Fruit fly (Drosophila melanogaster) whole organism, embryonic: ENCODE measurements around the gene Sws1.

Source experiments
- Antp ChIP-seq: fragments of 200-800 bp; sonication (Bioruptor generic); optimal IDR thresholded peaks from 3 replicates; lab custom pipeline; 2016; ENCODE audit warnings: missing biosample characterization, missing genetic modification characterization
- CG10462 ChIP-seq: fragments of 200-800 bp; sonication (Bioruptor generic); optimal IDR thresholded peaks from 2 replicates; lab custom pipeline; 2016; ENCODE audit warnings: missing biosample characterization, missing genetic modification characterization
- CG11085 ChIP-seq: fragments of 200-800 bp; sonication (Bioruptor generic); IDR thresholded peaks from 2 replicates; pipeline ENCODE4 v1.3.6; 2022; ENCODE audit warnings: missing biosample characterization, missing genetic modification characterization
- CG12104 ChIP-seq: fragments of 200-800 bp; sonication (Bioruptor generic); optimal IDR thresholded peaks from 3 replicates; lab custom pipeline; 2016; ENCODE audit warnings: missing biosample characterization, missing genetic modification characterization
- CG12391 ChIP-seq: fragments of 200-800 bp; sonication (Bioruptor generic); optimal IDR thresholded peaks from 3 replicates; lab custom pipeline; 2018; ENCODE audit warnings: missing biosample characterization, mild to moderate bottlenecking, missing genetic modification characterization, moderate library complexity
- CG12659 ChIP-seq: fragments of 200-800 bp; sonication (Bioruptor generic); optimal IDR thresholded peaks from 3 replicates; lab custom pipeline; 2017; ENCODE audit warnings: mild to moderate bottlenecking, missing biosample characterization, missing genetic modification reagents, missing genetic modification characterization
- CG16779 ChIP-seq: fragments of 200-800 bp; sonication (Bioruptor generic); IDR thresholded peaks from 2 replicates; pipeline ENCODE4 v1.3.6; 2022; ENCODE audit warnings: missing biosample characterization, missing genetic modification characterization
- CG18476 ChIP-seq: fragments of 200-800 bp; sonication (Bioruptor generic); optimal IDR thresholded peaks from 2 replicates; lab custom pipeline; 2016; ENCODE audit warnings: missing biosample characterization, mild to moderate bottlenecking, missing genetic modification characterization
- CG3281 ChIP-seq: fragments of 200-800 bp; sonication (Bioruptor generic); optimal IDR thresholded peaks from 3 replicates; lab custom pipeline; 2017; ENCODE audit warnings: missing biosample characterization, mild to moderate bottlenecking, missing genetic modification characterization
- CG4854 ChIP-seq: fragments of 200-800 bp; sonication (Bioruptor generic); optimal IDR thresholded peaks from 2 replicates; lab custom pipeline; 2016; ENCODE audit warnings: missing biosample characterization, missing genetic modification characterization, inconsistent platforms
- CG5245 ChIP-seq: fragments of 200-800 bp; sonication (Bioruptor generic); optimal IDR thresholded peaks from 3 replicates; lab custom pipeline; 2016; ENCODE audit warnings: missing biosample characterization, missing genetic modification characterization
- CG8290 ChIP-seq, 3 experiments: fragments of 200-800 bp; sonication (Bioruptor generic); optimal IDR thresholded peaks; 2 replicates each; lab custom pipeline; 2016 to 2019; ENCODE audit warnings: missing biosample characterization in 3 of 3, missing genetic modification characterization in 3 of 3, mild to moderate bottlenecking in 2 of 3, moderate library complexity in 1 of 3
- CG9437 ChIP-seq: fragments of 200-800 bp; sonication (Bioruptor generic); optimal IDR thresholded peaks from 2 replicates; lab custom pipeline; 2018; ENCODE audit warnings: missing biosample characterization, mild to moderate bottlenecking, missing genetic modification characterization
- CTCF ChIP-seq: fragments of 200-800 bp; sonication (Bioruptor generic); optimal IDR thresholded peaks from 2 replicates; lab custom pipeline; 2017; ENCODE audit warnings: missing biosample characterization, mild to moderate bottlenecking, missing genetic modification characterization, moderate library complexity
- CkIIα-i1 ChIP-seq: fragments of 200-800 bp; sonication (Bioruptor generic); IDR thresholded peaks from 2 replicates; pipeline ENCODE4 v1.3.6; 2022; ENCODE audit warnings: missing biosample characterization, missing genetic modification characterization
- Deaf1 ChIP-seq: fragments of 200-800 bp; optimal IDR thresholded peaks from 3 replicates; lab custom pipeline; 2019; ENCODE audit warnings: missing biosample characterization, mild to moderate bottlenecking, missing genetic modification characterization, moderate library complexity
- Dip2 ChIP-seq: fragments of 200-800 bp; sonication (Bioruptor generic); IDR thresholded peaks from 2 replicates; pipeline ENCODE4 v1.3.6; 2022; ENCODE audit warnings: missing biosample characterization, missing genetic modification characterization
- Dip3 ChIP-seq: fragments of 200-800 bp; sonication (Bioruptor generic); optimal IDR thresholded peaks from 3 replicates; lab custom pipeline; 2016; ENCODE audit warnings: missing biosample characterization, missing genetic modification characterization
- Fer3 ChIP-seq: fragments of 200-800 bp; sonication (Bioruptor generic); optimal IDR thresholded peaks from 2 replicates; lab custom pipeline; 2018; ENCODE audit warnings: missing biosample characterization, mild to moderate bottlenecking, missing genetic modification characterization, moderate library complexity
- Hand ChIP-seq: fragments of 200-800 bp; sonication (Bioruptor generic); optimal IDR thresholded peaks from 2 replicates; lab custom pipeline; 2017; ENCODE audit warnings: mild to moderate bottlenecking, missing biosample characterization, missing genetic modification reagents, missing genetic modification characterization
- HmgD ChIP-seq: fragments of 200-800 bp; sonication (Bioruptor generic); optimal IDR thresholded peaks from 3 replicates; lab custom pipeline; 2016; ENCODE audit warnings: missing biosample characterization, missing genetic modification characterization
- Hmx ChIP-seq: fragments of 200-800 bp; sonication (Bioruptor generic); optimal IDR thresholded peaks from 2 replicates; lab custom pipeline; 2016; ENCODE audit warnings: missing biosample characterization, missing genetic modification characterization
- Max ChIP-seq: fragments of 200-800 bp; sonication (Bioruptor generic); optimal IDR thresholded peaks from 2 replicates; lab custom pipeline; 2016; ENCODE audit warnings: missing biosample characterization, mild to moderate bottlenecking, missing genetic modification characterization
- Nf-YA ChIP-seq: fragments of 200-800 bp; sonication (Bioruptor generic); IDR thresholded peaks from 2 replicates; pipeline ENCODE4 v1.3.6; 2022; ENCODE audit warnings: missing biosample characterization, missing genetic modification characterization
- Nf-YC ChIP-seq: fragments of 200-800 bp; optimal IDR thresholded peaks from 3 replicates; lab custom pipeline; 2019; ENCODE audit warnings: missing biosample characterization, mild to moderate bottlenecking, missing genetic modification characterization, moderate library complexity
- Sin3A ChIP-seq: fragments of >200 bp; optimal IDR thresholded peaks from 2 replicates; lab custom pipeline; 2018
- amos ChIP-seq: fragments of 200-800 bp; sonication (Bioruptor generic); IDR thresholded peaks from 2 replicates; pipeline ENCODE4 v1.3.6; 2022; ENCODE audit warnings: missing biosample characterization, missing genetic modification characterization; ENCODE audit not compliant: partially characterized antibody
- az2 ChIP-seq: fragments of 200-800 bp; sonication (Bioruptor generic); optimal IDR thresholded peaks from 3 replicates; lab custom pipeline; 2016; ENCODE audit warnings: missing biosample characterization, missing genetic modification characterization
- chinmo ChIP-seq: fragments of 200-800 bp; sonication (Bioruptor generic); IDR thresholded peaks from 4 replicates; pipeline ENCODE4 v1.3.6; 2022; ENCODE audit warnings: missing biosample characterization, missing genetic modification characterization; ENCODE audit not compliant: partially characterized antibody
- crc ChIP-seq: fragments of 200-800 bp; sonication (Bioruptor generic); optimal IDR thresholded peaks from 2 replicates; lab custom pipeline; 2016; ENCODE audit warnings: missing biosample characterization, missing genetic modification characterization
- croc ChIP-seq: fragments of 200-800 bp; sonication (Bioruptor generic); conservative IDR thresholded peaks from 3 replicates; pipeline ENCODE4 v1.3.6; 2022; ENCODE audit warnings: missing biosample characterization, missing genetic modification characterization
- dm ChIP-seq: fragments of 200-800 bp; sonication (Bioruptor generic); optimal IDR thresholded peaks from 3 replicates; lab custom pipeline; 2016; ENCODE audit warnings: missing biosample characterization, missing genetic modification characterization
- dmrt99B ChIP-seq: fragments of 200-800 bp; sonication (Bioruptor generic); optimal IDR thresholded peaks from 2 replicates; lab custom pipeline; 2018; ENCODE audit warnings: missing biosample characterization, mild to moderate bottlenecking, missing genetic modification characterization, moderate library complexity
- gce ChIP-seq: fragments of 200-800 bp; sonication (Bioruptor generic); IDR thresholded peaks from 3 replicates; pipeline ENCODE4 v1.3.6; 2022; ENCODE audit warnings: missing biosample characterization, missing genetic modification characterization
- gem ChIP-seq: fragments of 200-800 bp; sonication (Bioruptor generic); optimal IDR thresholded peaks from 2 replicates; lab custom pipeline; 2019; ENCODE audit warnings: missing biosample characterization, mild to moderate bottlenecking, missing genetic modification characterization, moderate library complexity
- gfzf ChIP-seq: fragments of 200-800 bp; sonication (Bioruptor generic); optimal IDR thresholded peaks from 2 replicates; lab custom pipeline; 2016; ENCODE audit warnings: missing biosample characterization, mild to moderate bottlenecking, missing genetic modification characterization, moderate library complexity
- gt ChIP-seq: fragments of 200-800 bp; sonication (Bioruptor generic); IDR thresholded peaks from 2 replicates; pipeline ENCODE4 v1.3.6; 2022; ENCODE audit warnings: missing biosample characterization, missing genetic modification characterization
- ham ChIP-seq: fragments of 200-800 bp; sonication (Bioruptor generic); IDR thresholded peaks from 2 replicates; pipeline ENCODE4 v1.3.6; 2022; ENCODE audit warnings: missing biosample characterization, missing genetic modification characterization
- insv ChIP-seq, 2 experiments: fragments of 200-800 bp; sonication (Bioruptor generic); optimal IDR thresholded peaks; 3 replicates each; lab custom pipeline; 2016 to 2018; ENCODE audit warnings: missing biosample characterization in 2 of 2, missing genetic modification characterization in 2 of 2
- kay ChIP-seq: fragments of 200-800 bp; sonication (Bioruptor generic); optimal IDR thresholded peaks from 2 replicates; lab custom pipeline; 2016; ENCODE audit warnings: missing biosample characterization, missing genetic modification characterization
- lab ChIP-seq: fragments of 200-800 bp; sonication (Bioruptor generic); optimal IDR thresholded peaks from 3 replicates; lab custom pipeline; 2017; ENCODE audit warnings: missing biosample characterization, missing genetic modification characterization, mild to moderate bottlenecking, moderate library complexity, missing genetic modification reagents
- lola ChIP-seq, 3 experiments: fragments of >200 bp in 2 of 3; fragments of 200-800 bp in 1 of 3; sonication (Bioruptor generic) in 1 of 3; optimal IDR thresholded peaks; 2 replicates each; lab custom pipeline; 2017 to 2019; ENCODE audit warnings: missing biosample characterization in 3 of 3, missing genetic modification characterization in 3 of 3, mild to moderate bottlenecking in 1 of 3, moderate library complexity in 1 of 3
- pnt ChIP-seq: fragments of 200-800 bp; sonication (Bioruptor generic); optimal IDR thresholded peaks from 3 replicates; lab custom pipeline; 2016; ENCODE audit warnings: missing biosample characterization, missing genetic modification characterization
- psq ChIP-seq: fragments of 200-800 bp; sonication (Bioruptor generic); optimal IDR thresholded peaks from 2 replicates; lab custom pipeline; 2017; ENCODE audit warnings: missing biosample characterization, missing genetic modification characterization
- ranshi ChIP-seq: fragments of 200-800 bp; sonication (Bioruptor generic); IDR thresholded peaks from 2 replicates; pipeline ENCODE4 v1.3.6; 2022; ENCODE audit warnings: missing biosample characterization, missing genetic modification characterization
- repo ChIP-seq: fragments of 200-800 bp; sonication (Bioruptor generic); optimal IDR thresholded peaks from 2 replicates; lab custom pipeline; 2016; ENCODE audit warnings: missing biosample characterization, missing genetic modification characterization
- shn ChIP-seq: fragments of 200-800 bp; sonication (Bioruptor generic); optimal IDR thresholded peaks from 3 replicates; lab custom pipeline; 2016; ENCODE audit warnings: missing biosample characterization, missing genetic modification characterization
- so ChIP-seq: fragments of 200-800 bp; sonication (Bioruptor generic); IDR thresholded peaks from 3 replicates; pipeline ENCODE4 v1.3.6; 2022; ENCODE audit warnings: missing biosample characterization, missing genetic modification characterization
- ssp ChIP-seq: fragments of 200-800 bp; sonication (Bioruptor generic); IDR thresholded peaks from 2 replicates; pipeline ENCODE4 v1.3.6; 2022; ENCODE audit warnings: missing biosample characterization, missing genetic modification characterization
- twi ChIP-seq: fragments of 200-800 bp; optimal IDR thresholded peaks from 2 replicates; lab custom pipeline; 2019; ENCODE audit warnings: missing biosample characterization, mild to moderate bottlenecking, missing genetic modification characterization, moderate library complexity
- vvl ChIP-seq: fragments of 200-800 bp; sonication (Bioruptor generic); IDR thresholded peaks from 2 replicates; pipeline ENCODE4 v1.3.6; 2022; ENCODE audit warnings: missing biosample characterization, missing genetic modification characterization
- wdn ChIP-seq: fragments of 200-800 bp; sonication (Bioruptor generic); IDR thresholded peaks from 2 replicates; pipeline ENCODE4 v1.3.6; 2022; ENCODE audit warnings: missing biosample characterization, missing genetic modification characterization

Sws1 gene

DNA sequence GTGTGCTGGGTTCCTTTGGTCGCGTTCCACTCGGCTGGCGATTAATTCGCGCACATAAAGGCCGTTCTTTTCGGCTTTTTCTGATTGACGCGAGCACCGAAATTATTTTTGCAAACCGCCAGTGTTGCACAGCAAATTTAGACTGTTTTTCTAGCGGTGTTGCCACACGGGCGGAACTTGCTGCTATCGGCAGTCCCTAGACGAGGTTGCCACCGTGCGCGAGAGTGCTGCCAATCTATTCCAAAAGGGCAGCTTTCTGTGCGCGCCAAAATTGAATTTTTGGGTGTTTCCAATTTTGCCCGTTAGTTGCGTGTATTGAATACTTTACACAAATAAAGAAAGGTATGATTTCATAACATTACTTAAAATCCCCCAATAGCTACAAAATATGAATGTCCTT lies 10.4 kb upstream of the Sws1 start, which contains the start of gene Drp1 (continued):
- TF ChIP-seq CG12659 (GFP tag; lab: Kevin White, UChicago) = peak; percentile 71
- TF ChIP-seq gfzf (GFP tag; lab: Kevin White, UChicago) = peak; percentile 27
- TF ChIP-seq Nf-YA (GFP tag; lab: Robert Waterston, UW) = no peak
- TF ChIP-seq kay = peak; percentile 21
- peak; percentile 14 for TF ChIP-seq az2 (GFP tag; lab: Kevin White, UChicago)
- peak; percentile 93 for TF ChIP-seq CTCF (GFP tag; lab: Kevin White, UChicago)
- 0 out of 4 replicates have a peak, but pooled peaks have one; percentile 70 for TF ChIP-seq chinmo (GFP tag; lab: Robert Waterston, UW)
- TF ChIP-seq Fer3 = peak; percentile 33
- no peak for TF ChIP-seq lola (GFP tag; optimal IDR thresholded peaks at IDR 0.05; lab: Kevin White, UChicago)
- no peak for TF ChIP-seq Hmx
- TF ChIP-seq CG18476 = no peak
- no peak for TF ChIP-seq gem
- TF ChIP-seq ssp (GFP tag; lab: Robert Waterston, UW) = no peak
- TF ChIP-seq wdn (GFP tag; lab: Robert Waterston, UW) = 0 out of 2 replicates have a peak, but pooled peaks have one; percentile 23
- TF ChIP-seq CG4854 (GFP tag; lab: Kevin White, UChicago) = no peak
- 0 out of 2 replicates have a peak, but pooled peaks have one; percentile 24 for TF ChIP-seq gt (GFP tag; lab: Robert Waterston, UW)
- no peak for TF ChIP-seq crc (GFP tag; lab: Kevin White, UChicago)
- peak; percentile 21 for TF ChIP-seq CG3281 (GFP tag; lab: Kevin White, UChicago)
- TF ChIP-seq Max (GFP tag; lab: Kevin White, UChicago) = no peak
- TF ChIP-seq HmgD (GFP tag; lab: Kevin White, UChicago) = peak; percentile 96
- peak; percentile 83 for TF ChIP-seq amos
- TF ChIP-seq Antp (GFP tag; lab: Kevin White, UChicago) = peak; percentile 61
- peak; percentile 59 for TF ChIP-seq Sin3A (lab: Kevin White, UChicago)
- no peak for TF ChIP-seq twi (tag; lab: Kevin White, UChicago)
- TF ChIP-seq CG10462 (GFP tag; lab: Kevin White, UChicago) = no peak
- no peak for TF ChIP-seq gce (GFP tag; lab: Robert Waterston, UW)
- TF ChIP-seq CG12391 (tag; lab: Kevin White, UChicago) = peak; percentile 9
- TF ChIP-seq insv (GFP tag; optimal IDR thresholded peaks at IDR 0.05; lab: Kevin White, UChicago) = peak in 1 of 2 experiments; percentile 51
- peak; percentile 39 for TF ChIP-seq dm (GFP tag; lab: Kevin White, UChicago)
- no peak for TF ChIP-seq ham
- peak; percentile 50; the same call in 1 of the 2 replicates for TF ChIP-seq vvl (GFP tag; lab: Robert Waterston, UW)
- TF ChIP-seq shn = peak; percentile 41
- TF ChIP-seq lab (GFP tag; lab: Kevin White, UChicago) = no peak
- no peak for TF ChIP-seq CkIIα-i1 (GFP tag; lab: Robert Waterston, UW)
- no peak for TF ChIP-seq CG9437
- no peak for TF ChIP-seq so (GFP tag; lab: Robert Waterston, UW)
- peak; percentile 46 for TF ChIP-seq pnt (GFP tag; lab: Kevin White, UChicago)
- TF ChIP-seq Dip2 (GFP tag; lab: Robert Waterston, UW) = no peak
- TF ChIP-seq Hand (GFP tag; lab: Kevin White, UChicago) = no peak
- TF ChIP-seq Nf-YC = no peak
- no peak for TF ChIP-seq CG12104 (GFP tag; lab: Kevin White, UChicago)
- TF ChIP-seq dmrt99B (tag; lab: Kevin White, UChicago) = no peak
- 0 out of 2 replicates have a peak, but pooled peaks have one; percentile 49 for TF ChIP-seq ranshi
- TF ChIP-seq Deaf1 (tag; lab: Kevin White, UChicago) = no peak
- no peak for TF ChIP-seq CG16779
- peak; percentile 78 for TF ChIP-seq CG8290 (GFP tag; optimal IDR thresholded peaks at IDR 0.05; lab: Kevin White, UChicago)
- TF ChIP-seq CG8290 (tag; optimal IDR thresholded peaks at IDR 0.05; lab: Kevin White, UChicago) = peak; percentile 54 to 89
- TF ChIP-seq CG5245 (GFP tag; lab: Kevin White, UChicago) = peak; percentile 14
- TF ChIP-seq Dip3 (GFP tag; lab: Kevin White, UChicago) = peak; percentile 63
- TF ChIP-seq repo = peak; percentile 53
- TF ChIP-seq CG11085 (GFP tag; lab: Robert Waterston, UW) = peak; percentile 52; the same call in 1 of the 2 replicates
- TF ChIP-seq psq (GFP tag; lab: Kevin White, UChicago) = no peak
- TF ChIP-seq croc (GFP tag; lab: Robert Waterston, UW) = peak; percentile 29; the same call in 1 of the 3 replicates
